Fruit fly (Drosophila melanogaster): ENCODE measurements around the gene CG2617.

DNA sequence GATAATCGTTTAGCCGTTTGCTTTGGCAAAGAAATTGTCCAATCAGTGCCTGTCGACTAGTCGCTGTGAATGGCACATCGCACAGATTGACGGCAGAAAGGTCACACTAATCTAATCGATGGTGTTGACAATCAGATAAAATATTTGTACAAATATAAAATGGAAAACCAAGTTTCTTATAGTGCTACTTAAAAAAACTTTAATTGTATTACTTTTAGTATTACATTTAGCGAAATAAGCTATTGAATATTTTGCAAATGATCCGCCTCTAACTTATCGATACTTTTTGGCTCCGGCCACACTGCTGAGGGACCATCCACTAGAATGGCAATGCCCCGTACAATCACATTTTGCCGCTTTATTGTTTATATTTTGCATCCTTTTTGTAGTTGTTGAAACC lies 26.1 kb upstream of the CG2617 start, which contains the start of the genes brun and CG2614:
- TF ChIP-seq CTCF (optimal IDR thresholded peaks at IDR 0.05) (no peak), CG8478 (optimal IDR thresholded peaks at IDR 0.05) (no peak)

All from S2 (cell line).